Fruit fly (Drosophila melanogaster) whole organism, prepupa: ENCODE data around the gene Or85d.
A peak's percentile ranks its signal among the peaks of the same experiment; 100 is the strongest.

Experiments used
- Blimp-1 ChIP-seq: fragments of 200-800 bp; sonication (Bioruptor generic); optimal IDR thresholded peaks from 3 replicates; lab custom pipeline; 2017; ENCODE audit warnings: missing biosample characterization, missing genetic modification characterization, mild to moderate bottlenecking, moderate library complexity, missing genetic modification reagents
- CG10631 ChIP-seq: fragments of 200-800 bp; sonication (Bioruptor generic); optimal IDR thresholded peaks from 2 replicates; lab custom pipeline; 2016; ENCODE audit warnings: missing biosample characterization, missing genetic modification characterization
- CG10669 ChIP-seq: fragments of 200-800 bp; sonication (Bioruptor generic); optimal IDR thresholded peaks from 3 replicates; lab custom pipeline; 2018; ENCODE audit warnings: missing biosample characterization, mild to moderate bottlenecking, missing genetic modification characterization, moderate library complexity
- CG11902 ChIP-seq: fragments of 200-800 bp; sonication (Bioruptor generic); optimal IDR thresholded peaks from 3 replicates; lab custom pipeline; 2016; ENCODE audit warnings: missing biosample characterization, missing genetic modification characterization
- CG15336 ChIP-seq: fragments of 200-800 bp; sonication (Bioruptor generic); IDR thresholded peaks from 2 replicates; pipeline ENCODE4 v1.3.6; 2022; ENCODE audit warnings: missing biosample characterization, missing genetic modification characterization
- CG16779 ChIP-seq: fragments of 200-800 bp; sonication (Bioruptor generic); optimal IDR thresholded peaks from 3 replicates; lab custom pipeline; 2017; ENCODE audit warnings: missing biosample characterization, mild to moderate bottlenecking, missing genetic modification characterization
- CG3032 ChIP-seq: fragments of 200-800 bp; optimal IDR thresholded peaks from 2 replicates; lab custom pipeline; 2019; ENCODE audit warnings: missing biosample characterization, mild to moderate bottlenecking, missing genetic modification characterization, moderate library complexity
- CG31627 ChIP-seq: fragments of 200-800 bp; sonication (Bioruptor generic); optimal IDR thresholded peaks from 3 replicates; lab custom pipeline; 2016; ENCODE audit warnings: missing biosample characterization, missing genetic modification characterization
- CG3919 ChIP-seq: fragments of 200-800 bp; sonication (Bioruptor generic); optimal IDR thresholded peaks from 3 replicates; lab custom pipeline; 2016; ENCODE audit warnings: missing biosample characterization, missing genetic modification characterization
- CG4318 ChIP-seq: fragments of 200-800 bp; sonication (Bioruptor generic); optimal IDR thresholded peaks from 3 replicates; lab custom pipeline; 2017; ENCODE audit warnings: missing biosample characterization, mild to moderate bottlenecking, missing genetic modification characterization
- CG6163 ChIP-seq: fragments of 200-800 bp; sonication (Bioruptor generic); IDR thresholded peaks from 3 replicates; pipeline ENCODE4 v1.3.6; 2022; ENCODE audit warnings: missing biosample characterization, missing genetic modification characterization
- CG6792 ChIP-seq: fragments of 200-800 bp; sonication (Bioruptor generic); optimal IDR thresholded peaks from 3 replicates; lab custom pipeline; 2016; ENCODE audit warnings: missing biosample characterization, missing genetic modification characterization
- CG6854 ChIP-seq: fragments of 200-800 bp; sonication (Bioruptor generic); optimal IDR thresholded peaks from 2 replicates; lab custom pipeline; 2017; ENCODE audit warnings: missing biosample characterization, mild to moderate bottlenecking, missing genetic modification characterization
- CG8319 ChIP-seq: fragments of 200-800 bp; sonication (Bioruptor generic); optimal IDR thresholded peaks from 3 replicates; lab custom pipeline; 2016; ENCODE audit warnings: missing biosample characterization, missing genetic modification characterization
- CG9139 ChIP-seq: fragments of 200-800 bp; sonication (Bioruptor generic); optimal IDR thresholded peaks from 3 replicates; lab custom pipeline; 2017; ENCODE audit warnings: missing biosample characterization, mild to moderate bottlenecking, missing genetic modification characterization
- Eip75B ChIP-seq: fragments of 200-800 bp; sonication (Bioruptor generic); optimal IDR thresholded peaks from 3 replicates; lab custom pipeline; 2016; ENCODE audit warnings: missing biosample characterization, missing genetic modification characterization
- Eip78C ChIP-seq: fragments of 200-800 bp; sonication (Bioruptor generic); peaks from one replicate; lab custom pipeline; 2016; ENCODE audit warnings: missing biosample characterization, missing genetic modification characterization
- Ets21C ChIP-seq: fragments of 200-800 bp; sonication (Bioruptor generic); optimal IDR thresholded peaks from 3 replicates; lab custom pipeline; 2016; ENCODE audit warnings: missing biosample characterization, missing genetic modification characterization
- Ets96B ChIP-seq: fragments of 200-800 bp; optimal IDR thresholded peaks from 2 replicates; lab custom pipeline; 2019; ENCODE audit warnings: missing biosample characterization, mild to moderate bottlenecking, missing genetic modification characterization, moderate library complexity
- Gug ChIP-seq: fragments of 200-800 bp; sonication (Bioruptor generic); IDR thresholded peaks from 2 replicates; pipeline ENCODE4 v1.3.6; 2022; ENCODE audit warnings: missing biosample characterization, missing genetic modification characterization
- Hr39 ChIP-seq: fragments of 200-800 bp; sonication (Bioruptor generic); optimal IDR thresholded peaks from 2 replicates; lab custom pipeline; 2016; ENCODE audit warnings: missing biosample characterization, missing genetic modification characterization
- Hr4 ChIP-seq: fragments of 200-800 bp; sonication (Bioruptor generic); optimal IDR thresholded peaks from 3 replicates; lab custom pipeline; 2016; ENCODE audit warnings: missing biosample characterization, missing genetic modification characterization
- OdsH ChIP-seq: fragments of 200-800 bp; sonication (Bioruptor generic); optimal IDR thresholded peaks from 3 replicates; lab custom pipeline; 2016; ENCODE audit warnings: missing biosample characterization, missing genetic modification characterization
- Smox ChIP-seq: fragments of 200-800 bp; sonication (Bioruptor generic); optimal IDR thresholded peaks from 3 replicates; lab custom pipeline; 2016; ENCODE audit warnings: missing biosample characterization, missing genetic modification characterization
- Sox102F ChIP-seq: fragments of 200-800 bp; sonication (Bioruptor generic); optimal IDR thresholded peaks from 2 replicates; lab custom pipeline; 2016; ENCODE audit warnings: missing biosample characterization, mild to moderate bottlenecking, missing genetic modification characterization
- Sox14 ChIP-seq: fragments of 200-800 bp; sonication (Bioruptor generic); optimal IDR thresholded peaks from 3 replicates; lab custom pipeline; 2016; ENCODE audit warnings: missing biosample characterization, missing genetic modification characterization
- Sox15 ChIP-seq: fragments of 200-800 bp; sonication (Bioruptor generic); optimal IDR thresholded peaks from 3 replicates; lab custom pipeline; 2016; ENCODE audit warnings: missing biosample characterization, missing genetic modification characterization
- achi ChIP-seq: fragments of 200-800 bp; sonication (Bioruptor generic); optimal IDR thresholded peaks from 3 replicates; lab custom pipeline; 2016; ENCODE audit warnings: missing biosample characterization, missing genetic modification characterization
- acj6 ChIP-seq: fragments of 200-800 bp; sonication (Bioruptor generic); optimal IDR thresholded peaks from 3 replicates; lab custom pipeline; 2016; ENCODE audit warnings: missing biosample characterization, missing genetic modification characterization
- cyc ChIP-seq: fragments of 200-800 bp; sonication (Bioruptor generic); optimal IDR thresholded peaks from 3 replicates; lab custom pipeline; 2016; ENCODE audit warnings: missing biosample characterization, missing genetic modification characterization
- dac ChIP-seq: fragments of 200-800 bp; sonication (Bioruptor generic); optimal IDR thresholded peaks from 2 replicates; lab custom pipeline; 2017; ENCODE audit warnings: missing biosample characterization, mild to moderate bottlenecking, missing genetic modification characterization
- dsx ChIP-seq: fragments of 200-800 bp; optimal IDR thresholded peaks from 3 replicates; lab custom pipeline; 2019; ENCODE audit warnings: missing biosample characterization, mild to moderate bottlenecking, missing genetic modification characterization, moderate library complexity; ENCODE audit not compliant: poor library complexity, severe bottlenecking
- esn ChIP-seq: fragments of 200-800 bp; sonication (Bioruptor generic); optimal IDR thresholded peaks from 2 replicates; lab custom pipeline; 2016; ENCODE audit warnings: missing biosample characterization, mild to moderate bottlenecking, missing genetic modification characterization, moderate library complexity
- fd59A ChIP-seq: fragments of 200-800 bp; sonication (Bioruptor generic); optimal IDR thresholded peaks from 2 replicates; lab custom pipeline; 2017; ENCODE audit warnings: missing biosample characterization, mild to moderate bottlenecking, missing genetic modification characterization, missing genetic modification reagents
- fkh ChIP-seq: fragments of 200-800 bp; sonication (Bioruptor generic); optimal IDR thresholded peaks from 3 replicates; lab custom pipeline; 2017; ENCODE audit warnings: missing biosample characterization, mild to moderate bottlenecking, missing genetic modification characterization, moderate library complexity
- lz ChIP-seq: fragments of 200-800 bp; sonication (Bioruptor generic); optimal IDR thresholded peaks from 3 replicates; lab custom pipeline; 2016; ENCODE audit warnings: missing biosample characterization, missing genetic modification characterization
- pdm3 ChIP-seq: fragments of 200-800 bp; sonication (Bioruptor generic); optimal IDR thresholded peaks from 3 replicates; lab custom pipeline; 2016; ENCODE audit warnings: missing biosample characterization, missing genetic modification characterization
- salr ChIP-seq, 2 experiments: fragments of 200-800 bp; sonication (Bioruptor generic); optimal IDR thresholded peaks; 3 replicates each; lab custom pipeline; 2016 to 2018; ENCODE audit warnings: missing biosample characterization in 2 of 2, missing genetic modification characterization in 2 of 2, mild to moderate bottlenecking in 1 of 2
- svp ChIP-seq: fragments of 200-800 bp; sonication (Bioruptor generic); peaks from one replicate; lab custom pipeline; 2016; ENCODE audit warnings: missing biosample characterization, missing genetic modification characterization
- topi ChIP-seq: fragments of 200-800 bp; sonication (Bioruptor generic); optimal IDR thresholded peaks from 3 replicates; lab custom pipeline; 2016; ENCODE audit warnings: missing biosample characterization, missing genetic modification characterization
- vri ChIP-seq: fragments of 200-800 bp; sonication (Bioruptor generic); optimal IDR thresholded peaks from 3 replicates; lab custom pipeline; 2016; ENCODE audit warnings: missing biosample characterization, mild to moderate bottlenecking, missing genetic modification characterization

Gene Or85d

dm6 chr3R:8528862-8529261, 23.5 kb upstream of the Or85d start, which contains the start of gene CG11741:
CG11741 (minus strand) TSS chr3R:8528877.
- no peak for TF ChIP-seq CG9139
- no peak for TF ChIP-seq Sox102F (GFP tag; lab: Kevin White, UChicago)
- no peak for TF ChIP-seq CG10631 (GFP tag; lab: Kevin White, UChicago)
- peak; percentile 96 for TF ChIP-seq svp (GFP tag; lab: Kevin White, UChicago)

- TF ChIP-seq achi (GFP tag; lab: Kevin White, UChicago) (no peak), svp (GFP tag; lab: Kevin White, UChicago) (peak; percentile 31), CG6163 (GFP tag; lab: Robert Waterston, UW) (peak; percentile 38; the same call in 1 of the 3 replicates), CG8319 (GFP tag; lab: Kevin White, UChicago) (no peak), Blimp-1 (GFP tag; lab: Kevin White, UChicago) (no peak), CG15336 (no peak), CG3032 (tag; lab: Kevin White, UChicago) (no peak), vri (GFP tag; lab: Kevin White, UChicago) (no peak), topi (no peak), dsx (GFP tag; lab: Kevin White, UChicago) (no peak), Hr39 (GFP tag; lab: Kevin White, UChicago) (no peak), lz (no peak), salr (GFP tag; optimal IDR thresholded peaks at IDR 0.05; lab: Kevin White, UChicago) (no peak), CG11902 (GFP tag; lab: Kevin White, UChicago) (no peak), Ets21C (GFP tag; lab: Kevin White, UChicago) (no peak)
Observed at dm6 chr3R:8545915-8546314, 6.5 kb upstream of the Or85d start.

dm6 chr3R:8561522-8561921, 9.1 kb downstream of the Or85d start, which contains the start of gene pch2:
pch2 (minus strand) TSS chr3R:8561764.
- TF ChIP-seq dsx (GFP tag; lab: Kevin White, UChicago): peak; percentile 66
- TF ChIP-seq Sox14 (GFP tag; lab: Kevin White, UChicago): peak; percentile 73
- no peak for TF ChIP-seq CG4318

dm6 chr3R:8562484-8562886, 10.1 kb downstream of the Or85d start, which contains the start of the genes mRpS18A and CG31460:
mRpS18A (minus strand) TSS chr3R:8562593.
CG31460 (plus strand) TSS chr3R:8562673.
- TF ChIP-seq cyc (GFP tag; lab: Kevin White, UChicago): peak; percentile 22
- no peak for TF ChIP-seq CG10669 (GFP tag; lab: Kevin White, UChicago)
- no peak for TF ChIP-seq CG15336
- no peak for TF ChIP-seq Eip75B (GFP tag; lab: Kevin White, UChicago)
- TF ChIP-seq lz: peak; percentile 13
- TF ChIP-seq CG10631 (GFP tag; lab: Kevin White, UChicago): peak; percentile 3
- TF ChIP-seq Eip78C: no peak
- peak; percentile 22 for TF ChIP-seq Smox (GFP tag; lab: Kevin White, UChicago)
- TF ChIP-seq svp (GFP tag; lab: Kevin White, UChicago): peak; percentile 1
- no peak for TF ChIP-seq fd59A (GFP tag; lab: Kevin White, UChicago)
- peak; percentile 41 for TF ChIP-seq CG31627 (GFP tag; lab: Kevin White, UChicago)
- peak; percentile 30 for TF ChIP-seq Hr39 (GFP tag; lab: Kevin White, UChicago)
- TF ChIP-seq CG3919 (GFP tag; lab: Kevin White, UChicago): no peak
- peak; percentile 6 for TF ChIP-seq Ets21C (GFP tag; lab: Kevin White, UChicago)

- TF ChIP-seq CG31627 (GFP tag; lab: Kevin White, UChicago): peak; percentile 44
- peak; percentile 15 for TF ChIP-seq Sox15 (GFP tag; lab: Kevin White, UChicago)
- TF ChIP-seq Sox14 (GFP tag; lab: Kevin White, UChicago): peak; percentile 51
- no peak for TF ChIP-seq Ets21C (GFP tag; lab: Kevin White, UChicago)
- peak; percentile 25 for TF ChIP-seq Hr4 (GFP tag; lab: Kevin White, UChicago)
- TF ChIP-seq CG10669 (GFP tag; lab: Kevin White, UChicago): no peak
- peak; percentile 17 for TF ChIP-seq CG10631 (GFP tag; lab: Kevin White, UChicago)
- TF ChIP-seq lz: peak; percentile 47
- peak; percentile 44 for TF ChIP-seq esn
- peak; percentile 4 for TF ChIP-seq acj6 (GFP tag; lab: Kevin White, UChicago)
- no peak for TF ChIP-seq pdm3
- TF ChIP-seq Smox (GFP tag; lab: Kevin White, UChicago): peak; percentile 1
- TF ChIP-seq dac (GFP tag; lab: Kevin White, UChicago): no peak
- TF ChIP-seq vri (GFP tag; lab: Kevin White, UChicago): no peak
- no peak for TF ChIP-seq OdsH (GFP tag; lab: Kevin White, UChicago)
- TF ChIP-seq CG16779 (tag; lab: Kevin White, UChicago): no peak
- TF ChIP-seq cyc (GFP tag; lab: Kevin White, UChicago): peak; percentile 35
- TF ChIP-seq Gug: no peak
- TF ChIP-seq svp (GFP tag; lab: Kevin White, UChicago): no peak
- TF ChIP-seq CG4318: no peak
- TF ChIP-seq CG6792: no peak
- peak; percentile 48 for TF ChIP-seq Hr39 (GFP tag; lab: Kevin White, UChicago)
- TF ChIP-seq Ets96B (tag; lab: Kevin White, UChicago): peak; percentile 2
- TF ChIP-seq CG6854 (GFP tag; lab: Kevin White, UChicago): no peak
- peak; percentile 73 for TF ChIP-seq fkh
- TF ChIP-seq CG11902 (GFP tag; lab: Kevin White, UChicago): no peak
Observed at dm6 chr3R:8563774-8564173, 11.4 kb downstream of the Or85d start, which contains the start of gene Cenp-C. Cenp-C (plus strand) TSS chr3R:8564105.
